Worm (Caenorhabditis elegans): ENCODE results near the gene sri-40.

Gene sri-40

DNA sequence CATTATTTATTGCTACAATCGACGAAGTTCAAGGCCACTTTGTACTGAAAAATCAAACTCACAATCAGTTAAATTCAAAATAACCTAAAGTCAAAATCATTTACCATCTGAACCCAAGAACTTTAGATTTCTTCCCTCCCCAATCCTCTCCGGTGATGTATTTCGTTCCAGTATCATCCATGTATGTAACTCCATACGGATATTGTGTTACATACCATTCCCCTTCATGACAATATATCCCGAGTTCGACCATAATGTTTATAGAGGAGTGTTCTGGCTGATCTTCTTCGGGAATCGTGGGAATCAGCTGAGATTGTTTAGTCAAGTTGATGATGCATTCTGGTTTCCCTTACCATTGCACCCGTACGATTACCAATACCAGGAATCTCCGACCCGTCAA is 29.4 kb upstream of the sri-40 start:
- TF ChIP-seq ceh-19 (GFP tag; optimal IDR thresholded peaks at IDR 0.05) (no peak), madf-2 (tag; optimal IDR thresholded peaks at IDR 0.05) (no peak)

DNA sequence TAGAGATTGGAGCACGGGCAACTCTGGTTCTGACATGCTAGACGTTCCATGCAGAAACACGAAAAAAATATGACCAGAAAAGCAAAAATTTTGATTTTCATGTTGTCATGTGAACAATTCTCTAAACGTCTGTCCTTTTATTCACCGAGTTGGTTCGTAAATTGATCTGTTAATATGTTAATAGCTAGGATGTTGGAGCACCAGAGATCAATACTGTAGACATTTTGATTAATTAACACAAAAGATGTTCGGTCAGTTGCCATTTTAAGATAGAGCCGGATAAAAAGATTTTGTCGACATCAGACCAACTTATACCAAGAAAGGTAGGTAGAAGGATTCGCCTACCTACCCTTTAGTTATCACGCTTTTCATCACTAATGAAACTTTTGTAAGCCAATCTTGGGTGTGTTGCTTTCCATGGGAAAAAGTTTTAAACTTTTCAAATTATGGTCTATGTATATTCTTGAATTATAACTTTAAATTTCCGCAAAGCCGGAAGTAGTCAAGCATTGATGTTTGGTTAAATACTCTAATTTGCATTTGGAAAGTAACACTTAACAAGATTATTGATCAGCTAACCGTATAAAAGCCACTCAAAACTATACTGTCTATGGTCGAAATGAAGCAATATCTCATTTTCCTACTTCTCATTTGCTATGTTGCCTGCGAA is 28.1 kb upstream of the sri-40 start, which contains the start of the genes T10D4.11 and T10D4.1:
T10D4.11 (minus strand) TSS at position 101 of the 670 bp plus-strand sequence.
T10D4.1 (plus strand) TSS at position 620 of the 670 bp plus-strand sequence.
- TF ChIP-seq unc-55 (GFP tag; optimal IDR thresholded peaks at IDR 0.05): no peak
- TF ChIP-seq lim-6 (tag; optimal IDR thresholded peaks at IDR 0.05): no peak
- no peak for TF ChIP-seq pax-1 (tag; optimal IDR thresholded peaks at IDR 0.05)
- TF ChIP-seq ets-4 (tag; optimal IDR thresholded peaks at IDR 0.05): no peak
- no peak for TF ChIP-seq che-1 (tag; optimal IDR thresholded peaks at IDR 0.05)
- TF ChIP-seq hlh-15 (tag; optimal IDR thresholded peaks at IDR 0.05): no peak

DNA sequence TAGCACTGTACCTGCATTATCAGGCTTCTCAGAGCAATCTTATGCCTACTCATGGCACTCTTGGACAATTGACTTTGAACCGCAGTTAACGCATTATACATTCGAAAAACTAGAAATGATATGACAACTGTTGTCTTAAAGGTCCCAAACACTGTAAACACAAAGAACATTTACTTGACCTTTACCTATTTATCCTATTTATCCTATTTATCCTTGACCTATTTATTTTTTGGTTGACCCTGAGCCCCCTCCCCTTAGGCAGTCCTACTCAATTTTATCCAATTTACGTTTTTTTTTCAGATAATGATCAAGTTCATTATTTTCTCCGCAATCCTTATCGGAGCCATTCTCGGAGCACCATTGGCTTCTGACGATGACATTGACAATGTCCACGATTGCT is 26.1 kb upstream of the sri-40 start, which contains the start of the genes T10D4.14 and T10D4.19:
T10D4.14 (minus strand) TSS at position 101 of the 400 bp plus-strand sequence.
T10D4.19 (plus strand) TSS at position 304 of the 400 bp plus-strand sequence.
- TF ChIP-seq ceh-9 (tag; optimal IDR thresholded peaks at IDR 0.05) (no peak), Y22D7AL.16 (tag; optimal IDR thresholded peaks at IDR 0.05) (no peak), odd-2 (tag; optimal IDR thresholded peaks at IDR 0.05) (no peak), C08G9.2 (tag; optimal IDR thresholded peaks at IDR 0.05) (no peak), fax-1 (tag; optimal IDR thresholded peaks at IDR 0.05) (no peak), hlh-8 (tag; optimal IDR thresholded peaks at IDR 0.05) (no peak)

DNA sequence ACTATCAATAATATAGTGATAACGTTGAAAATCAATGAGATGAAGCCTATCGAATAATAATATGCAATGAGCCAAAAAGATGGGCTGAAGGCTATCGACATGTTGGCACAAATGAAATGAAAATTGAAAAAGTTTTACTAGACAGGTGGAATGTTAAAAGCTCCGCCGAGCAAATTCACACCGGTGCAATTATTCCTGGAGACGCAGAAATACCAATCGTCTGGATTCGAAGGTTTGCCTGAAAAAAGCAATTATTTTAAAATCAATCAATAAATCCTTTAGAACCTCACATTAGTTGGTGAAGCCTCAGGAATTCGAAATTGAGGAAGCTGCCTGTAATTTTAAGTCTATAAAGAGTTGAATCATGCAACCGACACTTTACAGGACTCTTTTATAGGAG is 23.4 kb upstream of the sri-40 start, which contains the start of gene sri-32:
sri-32 (minus strand) TSS at position 101 of the 400 bp plus-strand sequence.
- TF ChIP-seq F13H6.1 (tag; optimal IDR thresholded peaks at IDR 0.05): no peak
- no peak for TF ChIP-seq gmeb-2 (tag; optimal IDR thresholded peaks at IDR 0.05)
- no peak for TF ChIP-seq ceh-48 (tag; optimal IDR thresholded peaks at IDR 0.05)
- no peak for TF ChIP-seq ceh-22 (tag; optimal IDR thresholded peaks at IDR 0.05)
- TF ChIP-seq unc-42 (tag; optimal IDR thresholded peaks at IDR 0.05): no peak
- TF ChIP-seq hlh-30 (tag; optimal IDR thresholded peaks at IDR 0.05; ENCODE audit: insufficient read depth): no peak
- TF ChIP-seq ref-2 (tag; optimal IDR thresholded peaks at IDR 0.05): no peak
- TF ChIP-seq ceh-34 (tag; optimal IDR thresholded peaks at IDR 0.05): no peak
- no peak for TF ChIP-seq odd-2 (tag; optimal IDR thresholded peaks at IDR 0.05)
- TF ChIP-seq pros-1 (tag; optimal IDR thresholded peaks at IDR 0.05): no peak
- no peak for TF ChIP-seq K09A11.1 (tag; optimal IDR thresholded peaks at IDR 0.05; ENCODE audit: insufficient read depth)
- no peak for TF ChIP-seq ceh-24 (tag; optimal IDR thresholded peaks at IDR 0.05)
- TF ChIP-seq npax-4 (tag; optimal IDR thresholded peaks at IDR 0.05): no peak
- TF ChIP-seq ttx-3 (tag; optimal IDR thresholded peaks at IDR 0.05): no peak
- no peak for TF ChIP-seq eyg-1 (tag; optimal IDR thresholded peaks at IDR 0.05)
- no peak for TF ChIP-seq syd-9 (tag; optimal IDR thresholded peaks at IDR 0.05)
- TF ChIP-seq lin-11 (tag; optimal IDR thresholded peaks at IDR 0.05): no peak
- no peak for TF ChIP-seq nhr-11 (tag; optimal IDR thresholded peaks at IDR 0.05)
- no peak for TF ChIP-seq unc-3 (GFP tag; conservative IDR thresholded peaks at IDR 0.05)
- TF ChIP-seq unc-3 (tag; optimal IDR thresholded peaks at IDR 0.05): no peak

DNA sequence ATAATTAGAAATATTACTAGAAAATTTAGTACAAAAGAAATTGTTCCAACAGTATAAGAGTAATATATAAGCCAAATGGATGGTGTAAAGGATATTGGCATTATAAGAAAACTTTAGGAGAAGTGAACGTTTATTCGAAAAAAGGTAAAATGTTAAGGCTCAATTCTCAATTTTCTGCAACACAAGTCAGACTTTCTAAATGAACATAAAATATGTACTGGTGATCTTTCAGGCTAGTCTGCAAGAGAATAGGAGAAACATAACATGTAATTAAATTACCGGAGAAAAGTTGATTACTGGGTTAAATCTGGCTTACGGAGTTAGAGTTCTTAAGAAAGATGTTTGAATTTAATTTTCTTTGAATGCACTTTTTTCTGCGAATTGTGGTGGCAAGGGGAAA is 21.0 kb upstream of the sri-40 start, which contains the start of gene sri-33:
sri-33 (minus strand) TSS at position 101 of the 400 bp plus-strand sequence.
- TF ChIP-seq pros-1 (tag; optimal IDR thresholded peaks at IDR 0.05) (no peak), ceh-45 (GFP tag; IDR thresholded peaks at IDR 0.05) (no peak), rnt-1 (tag; optimal IDR thresholded peaks at IDR 0.05) (no peak), tbx-7 (tag; optimal IDR thresholded peaks at IDR 0.05) (no peak), mec-3 (tag; optimal IDR thresholded peaks at IDR 0.05; ENCODE audit: borderline replicate concordance) (no peak), hlh-13 (GFP tag; optimal IDR thresholded peaks at IDR 0.05) (no peak), ceh-30 (tag; optimal IDR thresholded peaks at IDR 0.05) (no peak), unc-3 (GFP tag; conservative IDR thresholded peaks at IDR 0.05) (no peak), unc-3 (tag; optimal IDR thresholded peaks at IDR 0.05) (no peak), ceh-9 (tag; optimal IDR thresholded peaks at IDR 0.05) (no peak), pag-3 (tag; optimal IDR thresholded peaks at IDR 0.05; ENCODE audit: borderline replicate concordance) (no peak), nhr-11 (tag; optimal IDR thresholded peaks at IDR 0.05) (no peak), fkh-10 (GFP tag; optimal IDR thresholded peaks at IDR 0.05) (no peak)
